Fruit fly (Drosophila melanogaster) whole organism, embryonic: ENCODE measurements around the gene Acp29AB.
A peak's percentile ranks its signal among the peaks of the same experiment; 100 is the strongest.

Experiments
- ATbp ChIP-seq: fragments of 200-800 bp; sonication (Bioruptor generic); optimal IDR thresholded peaks from 2 replicates; lab custom pipeline; 2017; ENCODE audit warnings: missing biosample characterization, mild to moderate bottlenecking, missing genetic modification characterization, missing genetic modification reagents
- Adf1 ChIP-seq: fragments of 200-800 bp; sonication (Bioruptor generic); IDR thresholded peaks from 2 replicates; pipeline ENCODE4 v1.3.6; 2022; ENCODE audit warnings: missing biosample characterization, missing genetic modification characterization
- Atf-2 ChIP-seq: fragments of 200-800 bp; sonication (Bioruptor generic); optimal IDR thresholded peaks from 2 replicates; lab custom pipeline; 2016; ENCODE audit warnings: missing biosample characterization, missing genetic modification characterization
- Bgb ChIP-seq: fragments of 200-800 bp; sonication (Bioruptor generic); IDR thresholded peaks from 2 replicates; pipeline ENCODE4 v1.3.6; 2022; ENCODE audit warnings: missing biosample characterization, missing genetic modification characterization; ENCODE audit not compliant: partially characterized antibody
- CG10209 ChIP-seq: fragments of 200-800 bp; sonication (Bioruptor generic); optimal IDR thresholded peaks from 3 replicates; lab custom pipeline; 2017; ENCODE audit warnings: missing biosample characterization, mild to moderate bottlenecking, missing genetic modification characterization, missing genetic modification reagents
- CG12391 ChIP-seq: fragments of 200-800 bp; sonication (Bioruptor generic); optimal IDR thresholded peaks from 3 replicates; lab custom pipeline; 2018; ENCODE audit warnings: missing biosample characterization, mild to moderate bottlenecking, missing genetic modification characterization, moderate library complexity
- CG12769 ChIP-seq: fragments of 200-800 bp; sonication (Bioruptor generic); optimal IDR thresholded peaks from 2 replicates; lab custom pipeline; 2019; ENCODE audit warnings: missing biosample characterization, mild to moderate bottlenecking, missing genetic modification characterization, moderate library complexity
- CG15479 ChIP-seq: fragments of 200-800 bp; sonication (Bioruptor generic); optimal IDR thresholded peaks from 3 replicates; lab custom pipeline; 2019; ENCODE audit warnings: missing biosample characterization, mild to moderate bottlenecking, missing genetic modification characterization, moderate library complexity
- CG17359 ChIP-seq: fragments of 200-800 bp; sonication (Bioruptor generic); optimal IDR thresholded peaks from 3 replicates; lab custom pipeline; 2018; ENCODE audit warnings: missing biosample characterization, mild to moderate bottlenecking, missing genetic modification characterization, moderate library complexity
- CG1792 ChIP-seq: fragments of 200-800 bp; sonication (Bioruptor generic); optimal IDR thresholded peaks from 2 replicates; lab custom pipeline; 2016; ENCODE audit warnings: missing biosample characterization, missing genetic modification characterization
- CG2202 ChIP-seq: fragments of 200-800 bp; sonication (Bioruptor generic); optimal IDR thresholded peaks from 2 replicates; lab custom pipeline; 2018; ENCODE audit warnings: missing biosample characterization, mild to moderate bottlenecking, missing genetic modification characterization
- CG33213 ChIP-seq: fragments of 200-800 bp; sonication (Bioruptor generic); optimal IDR thresholded peaks from 3 replicates; lab custom pipeline; 2016; ENCODE audit warnings: missing biosample characterization, missing genetic modification characterization
- CG33557 ChIP-seq: fragments of 200-800 bp; sonication (Bioruptor generic); optimal IDR thresholded peaks from 2 replicates; lab custom pipeline; 2019; ENCODE audit warnings: missing biosample characterization, mild to moderate bottlenecking, missing genetic modification characterization, moderate library complexity
- CG34224 ChIP-seq: fragments of 200-800 bp; sonication (Bioruptor generic); IDR thresholded peaks from 3 replicates; pipeline ENCODE4 v1.3.6; 2022; ENCODE audit warnings: missing biosample characterization, missing genetic modification characterization; ENCODE audit not compliant: partially characterized antibody
- CG3838 ChIP-seq: fragments of 200-800 bp; sonication (Bioruptor generic); optimal IDR thresholded peaks from 3 replicates; lab custom pipeline; 2016; ENCODE audit warnings: missing biosample characterization, missing genetic modification characterization
- CG4617 ChIP-seq: fragments of 200-800 bp; sonication (Bioruptor generic); optimal IDR thresholded peaks from 3 replicates; lab custom pipeline; 2016; ENCODE audit warnings: missing biosample characterization, missing genetic modification characterization, borderline replicate concordance
- CG4730 ChIP-seq: fragments of 200-800 bp; sonication (Bioruptor generic); IDR thresholded peaks from 2 replicates; pipeline ENCODE4 v1.3.6; 2022; ENCODE audit warnings: missing biosample characterization, missing genetic modification characterization
- CG7556 ChIP-seq: fragments of 200-800 bp; sonication (Bioruptor generic); optimal IDR thresholded peaks from 2 replicates; lab custom pipeline; 2017; ENCODE audit warnings: missing biosample characterization, mild to moderate bottlenecking, missing genetic modification characterization
- CG8924 ChIP-seq: fragments of 200-800 bp; optimal IDR thresholded peaks from 3 replicates; lab custom pipeline; 2019; ENCODE audit warnings: missing biosample characterization, mild to moderate bottlenecking, missing genetic modification characterization, moderate library complexity
- CG9727 ChIP-seq: fragments of 200-800 bp; sonication (Bioruptor generic); optimal IDR thresholded peaks from 3 replicates; lab custom pipeline; 2017; ENCODE audit warnings: missing biosample characterization, mild to moderate bottlenecking, missing genetic modification characterization
- Drgx ChIP-seq: fragments of 200-800 bp; sonication (Bioruptor generic); IDR thresholded peaks from 2 replicates; pipeline ENCODE4 v1.3.6; 2022; ENCODE audit warnings: missing biosample characterization, missing genetic modification characterization
- HHEX ChIP-seq: fragments of 200-800 bp; sonication (Bioruptor generic); optimal IDR thresholded peaks from 3 replicates; lab custom pipeline; 2017; ENCODE audit warnings: missing biosample characterization, mild to moderate bottlenecking, missing genetic modification characterization, missing genetic modification reagents
- Hr3 ChIP-seq: fragments of 200-800 bp; sonication (Bioruptor generic); optimal IDR thresholded peaks from 3 replicates; lab custom pipeline; 2016; ENCODE audit warnings: missing biosample characterization, missing genetic modification characterization
- Lim3 ChIP-seq: fragments of 200-800 bp; sonication (Bioruptor generic); IDR thresholded peaks from 2 replicates; pipeline ENCODE4 v1.3.6; 2022; ENCODE audit warnings: missing biosample characterization, missing genetic modification characterization
- Nf-YB ChIP-seq: fragments of 200-800 bp; sonication (Bioruptor generic); optimal IDR thresholded peaks from 3 replicates; lab custom pipeline; 2019; ENCODE audit warnings: missing biosample characterization, mild to moderate bottlenecking, missing genetic modification characterization, moderate library complexity
- PHDP ChIP-seq: fragments of 200-800 bp; sonication (Bioruptor generic); optimal IDR thresholded peaks from 3 replicates; lab custom pipeline; 2018; ENCODE audit warnings: missing biosample characterization, mild to moderate bottlenecking, missing genetic modification characterization, moderate library complexity
- Pdp1 ChIP-seq, 2 experiments: fragments of 200-800 bp; sonication (Bioruptor generic); optimal IDR thresholded peaks; 3 replicates each; lab custom pipeline; 2016; ENCODE audit warnings: missing biosample characterization in 2 of 2, missing genetic modification characterization in 2 of 2, mild to moderate bottlenecking in 1 of 2, moderate library complexity in 1 of 2
- Rfx ChIP-seq: fragments of 200-800 bp; sonication (Bioruptor generic); IDR thresholded peaks from 2 replicates; pipeline ENCODE4 v1.3.6; 2022; ENCODE audit warnings: missing biosample characterization, missing genetic modification characterization
- Sin3A ChIP-seq: fragments of >200 bp; optimal IDR thresholded peaks from 2 replicates; lab custom pipeline; 2018
- ara ChIP-seq: fragments of 200-800 bp; sonication (Bioruptor generic); IDR thresholded peaks from 2 replicates; pipeline ENCODE4 v1.3.6; 2022; ENCODE audit warnings: missing biosample characterization, missing genetic modification characterization
- chn ChIP-seq: fragments of 200-800 bp; sonication (Bioruptor generic); optimal IDR thresholded peaks from 2 replicates; lab custom pipeline; 2016; ENCODE audit warnings: missing biosample characterization, missing genetic modification characterization
- dati ChIP-seq: fragments of 200-800 bp; sonication (Bioruptor generic); IDR thresholded peaks from 2 replicates; pipeline ENCODE4 v1.3.6; 2022; ENCODE audit warnings: missing biosample characterization, missing genetic modification characterization
- dpn ChIP-seq, 2 experiments: fragments of 200-800 bp; sonication (Bioruptor generic); optimal IDR thresholded peaks; 3 replicates each; lab custom pipeline; 2016; ENCODE audit warnings: missing biosample characterization in 2 of 2, missing genetic modification characterization in 2 of 2
- fru ChIP-seq: fragments of >200 bp; optimal IDR thresholded peaks from 2 replicates; lab custom pipeline; 2017
- grau ChIP-seq: fragments of 200-800 bp; optimal IDR thresholded peaks from 3 replicates; lab custom pipeline; 2019; ENCODE audit warnings: missing biosample characterization, mild to moderate bottlenecking, missing genetic modification characterization, moderate library complexity
- jigr1 ChIP-seq: fragments of 200-800 bp; sonication (Bioruptor generic); IDR thresholded peaks from 3 replicates; pipeline ENCODE4 v1.3.6; 2022; ENCODE audit warnings: missing biosample characterization, missing genetic modification characterization
- kah ChIP-seq: fragments of 200-800 bp; sonication (Bioruptor generic); optimal IDR thresholded peaks from 2 replicates; lab custom pipeline; 2018; ENCODE audit warnings: missing biosample characterization, mild to moderate bottlenecking, missing genetic modification characterization
- klu ChIP-seq: fragments of 200-800 bp; sonication (Bioruptor generic); IDR thresholded peaks from 2 replicates; pipeline ENCODE4 v1.3.6; 2022; ENCODE audit warnings: missing biosample characterization, missing genetic modification characterization
- nerfin-2 ChIP-seq: fragments of 200-800 bp; sonication (Bioruptor generic); IDR thresholded peaks from 2 replicates; pipeline ENCODE4 v1.3.6; 2022; ENCODE audit warnings: missing biosample characterization, missing genetic modification characterization; ENCODE audit not compliant: partially characterized antibody
- odd ChIP-seq: fragments of 200-800 bp; sonication (Bioruptor generic); optimal IDR thresholded peaks from 2 replicates; lab custom pipeline; 2017; ENCODE audit warnings: missing biosample characterization, mild to moderate bottlenecking, missing genetic modification characterization
- org-1 ChIP-seq: fragments of 200-800 bp; sonication (Bioruptor generic); optimal IDR thresholded peaks from 2 replicates; lab custom pipeline; 2017; ENCODE audit warnings: missing biosample characterization, missing genetic modification characterization
- pan ChIP-seq, 4 experiments: fragments of >200 bp in 3 of 4; fragments of 200-800 bp in 1 of 4; sonication (Bioruptor generic) in 1 of 4; optimal IDR thresholded peaks in 3 of 4; IDR thresholded peaks in 1 of 4; 2 replicates each; pipeline versions ENCODE4 v1.3.6 to Lab custom; 2017 to 2022; ENCODE audit warnings: missing biosample characterization in 2 of 4, missing genetic modification characterization in 2 of 4, mixed read lengths in 1 of 4
- shn ChIP-seq: fragments of 200-800 bp; sonication (Bioruptor generic); optimal IDR thresholded peaks from 3 replicates; lab custom pipeline; 2016; ENCODE audit warnings: missing biosample characterization, missing genetic modification characterization
- slou ChIP-seq: fragments of 200-800 bp; sonication (Bioruptor generic); optimal IDR thresholded peaks from 3 replicates; lab custom pipeline; 2016; ENCODE audit warnings: missing biosample characterization, missing genetic modification characterization
- ssp ChIP-seq: fragments of 200-800 bp; sonication (Bioruptor generic); IDR thresholded peaks from 2 replicates; pipeline ENCODE4 v1.3.6; 2022; ENCODE audit warnings: missing biosample characterization, missing genetic modification characterization
- stwl ChIP-seq: fragments of 200-800 bp; sonication (Bioruptor generic); optimal IDR thresholded peaks from 3 replicates; lab custom pipeline; 2018; ENCODE audit warnings: missing biosample characterization, mild to moderate bottlenecking, missing genetic modification characterization, moderate library complexity
- wor ChIP-seq: fragments of 200-800 bp; sonication (Bioruptor generic); IDR thresholded peaks from 2 replicates; pipeline ENCODE4 v1.3.6; 2022; ENCODE audit warnings: missing biosample characterization, missing genetic modification characterization
- zfh1 ChIP-seq: fragments of 200-800 bp; sonication (Bioruptor generic); IDR thresholded peaks from 3 replicates; pipeline ENCODE4 v1.3.6; 2022; ENCODE audit warnings: missing biosample characterization, missing genetic modification characterization

Gene Acp29AB

dm6 chr2L:8370364-8371326, 22.4 kb downstream of the Acp29AB start, which contains the start of gene CG17292 (continued):
- TF ChIP-seq ssp (GFP tag; lab: Robert Waterston, UW), result peak; percentile 14; the same call in 1 of the 2 replicates
- TF ChIP-seq Drgx (GFP tag; lab: Robert Waterston, UW), result peak; percentile 58
- peak; percentile 45 for TF ChIP-seq CG9727 (GFP tag; lab: Kevin White, UChicago)
- TF ChIP-seq Adf1 (GFP tag; lab: Robert Waterston, UW), result peak; percentile 66
- no peak for TF ChIP-seq wor (GFP tag; lab: Robert Waterston, UW)
- TF ChIP-seq odd (GFP tag; lab: Kevin White, UChicago), result peak; percentile 22
- TF ChIP-seq dati, result 0 out of 2 replicates have a peak, but pooled peaks have one; percentile 9
- TF ChIP-seq CG4617 (GFP tag; lab: Kevin White, UChicago), result peak; percentile 23
- peak; percentile 24 for TF ChIP-seq CG33557
- TF ChIP-seq shn (GFP tag; lab: Kevin White, UChicago), result peak; percentile 46
- peak; percentile 43 for TF ChIP-seq org-1 (GFP tag; lab: Kevin White, UChicago)
- TF ChIP-seq Sin3A (lab: Kevin White, UChicago), result no peak
- TF ChIP-seq CG10209 (GFP tag; lab: Kevin White, UChicago), result peak; percentile 37
- peak; percentile 43 for TF ChIP-seq CG8924 (tag; lab: Kevin White, UChicago)
- peak; percentile 39 for TF ChIP-seq grau (tag; lab: Kevin White, UChicago)
- TF ChIP-seq CG17359 (tag; lab: Kevin White, UChicago), result peak; percentile 38
- peak; percentile 83 for TF ChIP-seq nerfin-2 (GFP tag; lab: Robert Waterston, UW)
- TF ChIP-seq CG15479 (GFP tag; lab: Kevin White, UChicago), result no peak
- TF ChIP-seq jigr1, result no peak; the same call in 2 of the 3 replicates
- peak; percentile 86 for TF ChIP-seq kah
- TF ChIP-seq Bgb (GFP tag; lab: Robert Waterston, UW), result peak; percentile 94
- peak; percentile 42 for TF ChIP-seq CG12391
- TF ChIP-seq CG3838, result no peak
- peak; percentile 75 for TF ChIP-seq CG12769 (tag; lab: Kevin White, UChicago)
- no peak for TF ChIP-seq fru (lab: Kevin White, UChicago)
- no peak for TF ChIP-seq CG7556 (GFP tag; lab: Kevin White, UChicago)
- TF ChIP-seq CG2202, result no peak
- no peak for TF ChIP-seq Atf-2 (GFP tag; lab: Kevin White, UChicago)
- TF ChIP-seq stwl, result peak; percentile 62
- peak in 1 of 2 experiments; percentile 59 for TF ChIP-seq dpn (GFP tag; optimal IDR thresholded peaks at IDR 0.05; lab: Kevin White, UChicago)
- TF ChIP-seq ara (GFP tag; lab: Robert Waterston, UW), result no peak
- peak in 1 of 2 experiments; percentile 56 for TF ChIP-seq Pdp1 (GFP tag; optimal IDR thresholded peaks at IDR 0.05; lab: Kevin White, UChicago)
- no peak for TF ChIP-seq CG4730 (GFP tag; lab: Robert Waterston, UW)
- TF ChIP-seq klu (GFP tag; lab: Robert Waterston, UW), result no peak
- TF ChIP-seq CG33213 (GFP tag; lab: Kevin White, UChicago), result peak; percentile 41
- no peak for TF ChIP-seq slou (GFP tag; lab: Kevin White, UChicago)
- TF ChIP-seq Nf-YB (GFP tag; lab: Kevin White, UChicago), result peak; percentile 94
- TF ChIP-seq ATbp (GFP tag; lab: Kevin White, UChicago), result peak; percentile 78
- peak; percentile 54 for TF ChIP-seq PHDP (tag; lab: Kevin White, UChicago)
- TF ChIP-seq zfh1 (GFP tag; lab: Robert Waterston, UW), result peak; percentile 49; the same call in 1 of the 3 replicates
- peak; percentile 45 for TF ChIP-seq CG1792
- TF ChIP-seq Rfx (GFP tag; lab: Robert Waterston, UW), result peak; percentile 82
- no peak for TF ChIP-seq chn (GFP tag; lab: Kevin White, UChicago)
- 0 out of 2 replicates have a peak, but pooled peaks have one; percentile 14 for TF ChIP-seq Lim3 (GFP tag; lab: Robert Waterston, UW)
- TF ChIP-seq CG34224 (GFP tag; lab: Robert Waterston, UW), result peak; percentile 88
- TF ChIP-seq HHEX, result peak; percentile 58
- TF ChIP-seq pan (optimal IDR thresholded peaks at IDR 0.05; lab: Kevin White, UChicago), result no peak
- peak in 1 of 2 experiments; percentile 72 for TF ChIP-seq pan (GFP tag; optimal IDR thresholded peaks at IDR 0.05 in 1 of 2, IDR thresholded peaks at IDR 0.05 in 1 of 2)
- TF ChIP-seq Hr3, result no peak
